Worm (Caenorhabditis elegans): ENCODE data around the gene W07E6.5.

ce11 chrII:470375-470774 lies 2.9 kb upstream of the W07E6.5 start, which contains the start of gene tomm-22:
- TF ChIP-seq dao-5 (tag; optimal IDR thresholded peaks at IDR 0.05) (no peak), him-1 (tag; optimal IDR thresholded peaks at IDR 0.05) (no peak), W03F9.2 (tag; optimal IDR thresholded peaks at IDR 0.05) (no peak)
